Worm (Caenorhabditis elegans): Measurements from ENCODE around the gene K08E5.1.

The K08E5.1 gene

ce11 chrIII:10123586-10124233 lies 22.9 kb downstream of the K08E5.1 start, which contains the start of gene ttll-4:
Gene ttll-4 (plus strand): TSS chrIII:10124183.
- TF ChIP-seq ceh-63 (GFP tag; optimal IDR thresholded peaks at IDR 0.05): no peak
- no peak for TF ChIP-seq unc-130 (tag; optimal IDR thresholded peaks at IDR 0.05)
- TF ChIP-seq lin-13 (GFP tag; optimal IDR thresholded peaks at IDR 0.05): peak; percentile 53
- TF ChIP-seq unc-98 (GFP tag; IDR thresholded peaks at IDR 0.05): peak; percentile 72
- no peak for TF ChIP-seq hlh-4 (tag; optimal IDR thresholded peaks at IDR 0.05)
- TF ChIP-seq fkh-8 (tag; optimal IDR thresholded peaks at IDR 0.05): peak; percentile 56
- TF ChIP-seq egl-27 (tag; optimal IDR thresholded peaks at IDR 0.05): no peak
- TF ChIP-seq lin-15B (tag; optimal IDR thresholded peaks at IDR 0.05): peak; percentile 64
- TF ChIP-seq ceh-82 (tag; optimal IDR thresholded peaks at IDR 0.05): peak; percentile 34 to 53 (median 46)
- peak in 1 of 2 experiments; percentile 15 for TF ChIP-seq lin-35 (GFP tag; optimal IDR thresholded peaks at IDR 0.05)
- no peak for TF ChIP-seq aly-2 (tag; optimal IDR thresholded peaks at IDR 0.05)
- peak; percentile 72 for TF ChIP-seq nhr-47 (tag; optimal IDR thresholded peaks at IDR 0.05)
- TF ChIP-seq unc-86 (tag; optimal IDR thresholded peaks at IDR 0.05): peak; percentile 72
- TF ChIP-seq elt-3 (tag; optimal IDR thresholded peaks at IDR 0.05): no peak
- TF ChIP-seq vab-15 (tag; optimal IDR thresholded peaks at IDR 0.05): peak; percentile 34
- TF ChIP-seq swsn-7 (tag; optimal IDR thresholded peaks at IDR 0.05): peak; percentile 65
- no peak for TF ChIP-seq blmp-1 (tag; optimal IDR thresholded peaks at IDR 0.05)
- no peak for TF ChIP-seq ztf-4 (tag; optimal IDR thresholded peaks at IDR 0.05)
- TF ChIP-seq F16B12.6 (tag; optimal IDR thresholded peaks at IDR 0.05): no peak
- TF ChIP-seq zip-4 (GFP tag; optimal IDR thresholded peaks at IDR 0.05): no peak
- TF ChIP-seq grh-1 (GFP tag; IDR thresholded peaks at IDR 0.05): no peak
- no peak for TF ChIP-seq nhr-84 (tag; optimal IDR thresholded peaks at IDR 0.05)
- TF ChIP-seq C04F5.9 (tag; optimal IDR thresholded peaks at IDR 0.05): no peak
- peak; percentile 61 for TF ChIP-seq nhr-19 (GFP tag; conservative IDR thresholded peaks at IDR 0.05)
- peak; percentile 69 to 81 for TF ChIP-seq efl-1 (optimal IDR thresholded peaks at IDR 0.05)
- peak; percentile 47 to 80 for TF ChIP-seq efl-1 (GFP tag; optimal IDR thresholded peaks at IDR 0.05 in 1 of 2)
- no peak for TF ChIP-seq C16A3.4 (tag; optimal IDR thresholded peaks at IDR 0.05)
- TF ChIP-seq dsc-1 (tag; optimal IDR thresholded peaks at IDR 0.05): peak; percentile 71
- no peak for TF ChIP-seq alr-1 (tag; optimal IDR thresholded peaks at IDR 0.05; ENCODE audit: borderline replicate concordance)
- TF ChIP-seq lir-3 (tag; optimal IDR thresholded peaks at IDR 0.05; ENCODE audit: poor library complexity): peak; percentile 71
- TF ChIP-seq nhr-90 (tag; optimal IDR thresholded peaks at IDR 0.05; ENCODE audit: poor library complexity): peak; percentile 31
- no peak for TF ChIP-seq ceh-8 (GFP tag; optimal IDR thresholded peaks at IDR 0.05)
- TF ChIP-seq fkh-4 (tag; optimal IDR thresholded peaks at IDR 0.05; ENCODE audit: borderline replicate concordance): peak; percentile 29
- peak; percentile 59 for TF ChIP-seq tbx-2 (tag; optimal IDR thresholded peaks at IDR 0.05)
- TF ChIP-seq tlp-1 (tag; optimal IDR thresholded peaks at IDR 0.05): no peak
- no peak for TF ChIP-seq pag-3 (tag; optimal IDR thresholded peaks at IDR 0.05; ENCODE audit: borderline replicate concordance, insufficient read depth)
- peak; percentile 78 for TF ChIP-seq isw-1 (GFP tag; IDR thresholded peaks at IDR 0.05)
- peak; percentile 85 for TF ChIP-seq rnt-1 (tag; optimal IDR thresholded peaks at IDR 0.05)
- peak; percentile 35; the same call in 1 of the 2 replicates for TF ChIP-seq ceh-88 (GFP tag; IDR thresholded peaks at IDR 0.05)
- TF ChIP-seq ama-1 (optimal IDR thresholded peaks at IDR 0.05): no peak
- TF ChIP-seq pax-3 (tag; optimal IDR thresholded peaks at IDR 0.05): peak; percentile 29
- TF ChIP-seq mef-2 (tag; optimal IDR thresholded peaks at IDR 0.05): no peak
- TF ChIP-seq jun-1 (tag; optimal IDR thresholded peaks at IDR 0.05): no peak
- no peak for TF ChIP-seq nhr-85 (tag)
- TF ChIP-seq lin-39 (tag; optimal IDR thresholded peaks at IDR 0.05): no peak
- TF ChIP-seq dpl-1 (GFP tag; optimal IDR thresholded peaks at IDR 0.05): peak in 2 of 3 experiments; percentile 0 to 48
- no peak for TF ChIP-seq nhr-11 (tag; optimal IDR thresholded peaks at IDR 0.05)
- TF ChIP-seq ces-1 (GFP tag; optimal IDR thresholded peaks at IDR 0.05): no peak
- no peak for TF ChIP-seq unc-62 (GFP tag; optimal IDR thresholded peaks at IDR 0.05)
- peak; percentile 82 for TF ChIP-seq lin-14 (GFP tag; optimal IDR thresholded peaks at IDR 0.05)
- TF ChIP-seq mep-1 (tag; optimal IDR thresholded peaks at IDR 0.05): no peak
- no peak for TF ChIP-seq aha-1 (tag; optimal IDR thresholded peaks at IDR 0.05)

Data from whole organism, L1 larva.